Fruit fly (Drosophila melanogaster) whole organism, prepupa: ENCODE data around the gene CG9702.
A peak's percentile ranks its signal among the peaks of the same experiment; 100 is the strongest.

Experiments used
- CG6163 ChIP-seq: fragments of 200-800 bp; sonication (Bioruptor generic); IDR thresholded peaks from 3 replicates; pipeline ENCODE4 v1.3.6; 2022; ENCODE audit warnings: missing biosample characterization, missing genetic modification characterization
- CG6276 ChIP-seq: fragments of 200-800 bp; sonication (Bioruptor generic); optimal IDR thresholded peaks from 2 replicates; lab custom pipeline; 2017; ENCODE audit warnings: missing biosample characterization, mild to moderate bottlenecking, missing genetic modification characterization
- CG8632 ChIP-seq: fragments of 200-800 bp; sonication (Bioruptor generic); optimal IDR thresholded peaks from 3 replicates; lab custom pipeline; 2016; ENCODE audit warnings: missing biosample characterization, missing genetic modification characterization
- Gug ChIP-seq: fragments of 200-800 bp; sonication (Bioruptor generic); IDR thresholded peaks from 2 replicates; pipeline ENCODE4 v1.3.6; 2022; ENCODE audit warnings: missing biosample characterization, missing genetic modification characterization
- OdsH ChIP-seq: fragments of 200-800 bp; sonication (Bioruptor generic); optimal IDR thresholded peaks from 3 replicates; lab custom pipeline; 2016; ENCODE audit warnings: missing biosample characterization, missing genetic modification characterization
- dac ChIP-seq: fragments of 200-800 bp; sonication (Bioruptor generic); optimal IDR thresholded peaks from 2 replicates; lab custom pipeline; 2017; ENCODE audit warnings: missing biosample characterization, mild to moderate bottlenecking, missing genetic modification characterization
- vri ChIP-seq: fragments of 200-800 bp; sonication (Bioruptor generic); optimal IDR thresholded peaks from 3 replicates; lab custom pipeline; 2016; ENCODE audit warnings: missing biosample characterization, mild to moderate bottlenecking, missing genetic modification characterization

DNA sequence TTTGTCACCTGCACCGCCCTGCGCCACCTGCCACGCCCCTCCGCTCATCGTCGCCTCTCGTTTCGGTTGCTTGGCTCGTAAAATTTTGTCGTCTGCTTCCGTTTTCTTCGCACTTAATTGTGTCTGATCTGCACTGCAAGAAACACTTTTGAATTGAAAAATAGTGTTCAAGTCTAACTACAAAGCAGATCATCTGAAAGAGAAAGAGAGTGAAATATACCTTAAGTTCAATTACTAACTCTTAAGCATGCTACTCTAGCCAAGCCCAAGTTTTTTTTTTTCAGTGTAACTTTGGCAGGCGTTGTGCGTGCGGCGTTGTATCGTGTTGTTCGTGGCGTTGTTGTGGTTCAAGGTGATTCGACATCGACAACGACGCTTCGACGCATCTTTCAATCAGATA, 39.0 kb upstream of the CG9702 start:
- TF ChIP-seq Gug (GFP tag; lab: Robert Waterston, UW) (peak; percentile 79), OdsH (peak; percentile 69), CG8632 (GFP tag; lab: Kevin White, UChicago) (peak; percentile 24), CG6276 (GFP tag; lab: Kevin White, UChicago) (peak; percentile 55), CG6163 (GFP tag; lab: Robert Waterston, UW) (peak; percentile 84), dac (GFP tag; lab: Kevin White, UChicago) (peak; percentile 40), vri (no peak)
